Fruit fly (Drosophila melanogaster) whole organism, embryonic: Measurements from ENCODE around the gene Tg.

Source experiments
- CG10147 ChIP-seq: fragments of 200-800 bp; sonication (Bioruptor generic); optimal IDR thresholded peaks from 2 replicates; lab custom pipeline; 2019; ENCODE audit warnings: missing biosample characterization, mild to moderate bottlenecking, missing genetic modification characterization, moderate library complexity
- CG10543 ChIP-seq: fragments of 200-800 bp; sonication (Bioruptor generic); optimal IDR thresholded peaks from 3 replicates; lab custom pipeline; 2017; ENCODE audit warnings: missing biosample characterization, mild to moderate bottlenecking, missing genetic modification characterization, moderate library complexity
- CG12071 ChIP-seq: fragments of 200-800 bp; sonication (Bioruptor generic); optimal IDR thresholded peaks from 3 replicates; lab custom pipeline; 2018; ENCODE audit warnings: missing biosample characterization, mild to moderate bottlenecking, missing genetic modification characterization
- CG12659 ChIP-seq: fragments of 200-800 bp; sonication (Bioruptor generic); optimal IDR thresholded peaks from 3 replicates; lab custom pipeline; 2017; ENCODE audit warnings: mild to moderate bottlenecking, missing biosample characterization, missing genetic modification reagents, missing genetic modification characterization
- CG15601 ChIP-seq: fragments of 200-800 bp; sonication (Bioruptor generic); optimal IDR thresholded peaks from 3 replicates; lab custom pipeline; 2019; ENCODE audit warnings: missing biosample characterization, mild to moderate bottlenecking, missing genetic modification characterization, moderate library complexity
- CG1602 ChIP-seq: fragments of 200-800 bp; sonication (Bioruptor generic); optimal IDR thresholded peaks from 3 replicates; lab custom pipeline; 2016; ENCODE audit warnings: missing biosample characterization, missing genetic modification characterization
- CG17385 ChIP-seq: fragments of 200-800 bp; sonication (Bioruptor generic); optimal IDR thresholded peaks from 3 replicates; lab custom pipeline; 2018; ENCODE audit warnings: missing biosample characterization, mild to moderate bottlenecking, missing genetic modification characterization
- CG18599 ChIP-seq: fragments of 200-800 bp; sonication (Bioruptor generic); optimal IDR thresholded peaks from 3 replicates; lab custom pipeline; 2017; ENCODE audit warnings: missing biosample characterization, missing genetic modification characterization, mild to moderate bottlenecking, moderate library complexity, missing genetic modification reagents
- CG2129 ChIP-seq: fragments of 200-800 bp; sonication (Bioruptor generic); IDR thresholded peaks from 2 replicates; pipeline ENCODE4 v1.3.6; 2022; ENCODE audit warnings: missing biosample characterization, missing genetic modification characterization; ENCODE audit not compliant: partially characterized antibody
- CG30020 ChIP-seq: fragments of 200-800 bp; optimal IDR thresholded peaks from 2 replicates; lab custom pipeline; 2019; ENCODE audit warnings: missing biosample characterization, mild to moderate bottlenecking, missing genetic modification characterization, moderate library complexity
- CG32767 ChIP-seq: fragments of 200-800 bp; sonication (Bioruptor generic); IDR thresholded peaks from 2 replicates; pipeline ENCODE4 v1.3.6; 2022; ENCODE audit warnings: missing biosample characterization, missing genetic modification characterization
- CG33557 ChIP-seq: fragments of 200-800 bp; sonication (Bioruptor generic); optimal IDR thresholded peaks from 2 replicates; lab custom pipeline; 2019; ENCODE audit warnings: missing biosample characterization, mild to moderate bottlenecking, missing genetic modification characterization, moderate library complexity
- CG4854 ChIP-seq: fragments of 200-800 bp; sonication (Bioruptor generic); optimal IDR thresholded peaks from 2 replicates; lab custom pipeline; 2016; ENCODE audit warnings: missing biosample characterization, missing genetic modification characterization, inconsistent platforms
- CG6254 ChIP-seq: fragments of 200-800 bp; sonication (Bioruptor generic); optimal IDR thresholded peaks from 3 replicates; lab custom pipeline; 2017; ENCODE audit warnings: mild to moderate bottlenecking, missing biosample characterization, missing genetic modification reagents, missing genetic modification characterization
- CG6854 ChIP-seq: fragments of 200-800 bp; sonication (Bioruptor generic); optimal IDR thresholded peaks from 3 replicates; lab custom pipeline; 2017; ENCODE audit warnings: missing biosample characterization, mild to moderate bottlenecking, missing genetic modification characterization
- CG7271 ChIP-seq: fragments of 200-800 bp; sonication (Bioruptor generic); optimal IDR thresholded peaks from 2 replicates; lab custom pipeline; 2018; ENCODE audit warnings: missing biosample characterization, mild to moderate bottlenecking, missing genetic modification characterization, moderate library complexity
- CG7372 ChIP-seq: fragments of 200-800 bp; sonication (Bioruptor generic); IDR thresholded peaks from 2 replicates; pipeline ENCODE4 v1.3.6; 2022; ENCODE audit warnings: missing biosample characterization, missing genetic modification characterization
- CG7745 ChIP-seq: fragments of 200-800 bp; sonication (Bioruptor generic); optimal IDR thresholded peaks from 2 replicates; lab custom pipeline; 2018; ENCODE audit warnings: missing biosample characterization, mild to moderate bottlenecking, missing genetic modification characterization, moderate library complexity
- CG8765 ChIP-seq: fragments of 200-800 bp; sonication (Bioruptor generic); IDR thresholded peaks from 2 replicates; pipeline ENCODE4 v1.3.6; 2022; ENCODE audit warnings: missing biosample characterization, missing genetic modification characterization
- CoRest ChIP-seq: fragments of 200-800 bp; sonication (Bioruptor generic); optimal IDR thresholded peaks from 3 replicates; lab custom pipeline; 2018; ENCODE audit warnings: missing biosample characterization, mild to moderate bottlenecking, missing genetic modification characterization, moderate library complexity
- Dek ChIP-seq: fragments of 200-800 bp; sonication (Bioruptor generic); optimal IDR thresholded peaks from 3 replicates; lab custom pipeline; 2019; ENCODE audit warnings: missing biosample characterization, mild to moderate bottlenecking, missing genetic modification characterization, moderate library complexity
- Doc3 ChIP-seq: fragments of 200-800 bp; sonication (Bioruptor generic); IDR thresholded peaks from 3 replicates; pipeline ENCODE4 v1.3.6; 2022; ENCODE audit warnings: missing biosample characterization, missing genetic modification characterization; ENCODE audit not compliant: partially characterized antibody
- E2f1 ChIP-seq: fragments of 200-800 bp; sonication (Bioruptor generic); IDR thresholded peaks from 2 replicates; pipeline ENCODE4 v1.3.6; 2022; ENCODE audit warnings: missing biosample characterization, missing genetic modification characterization
- Gsc ChIP-seq: fragments of 200-800 bp; sonication (Bioruptor generic); IDR thresholded peaks from 2 replicates; pipeline ENCODE4 v1.3.6; 2022; ENCODE audit warnings: missing biosample characterization, missing genetic modification characterization
- Lhr ChIP-seq: fragments of 200-800 bp; sonication (Bioruptor generic); optimal IDR thresholded peaks from 3 replicates; lab custom pipeline; 2017; ENCODE audit warnings: mild to moderate bottlenecking, missing biosample characterization, missing genetic modification reagents, missing genetic modification characterization
- Opbp ChIP-seq: fragments of 200-800 bp; sonication (Bioruptor generic); IDR thresholded peaks from 3 replicates; pipeline ENCODE4 v1.3.6; 2022; ENCODE audit warnings: missing biosample characterization, missing genetic modification characterization; ENCODE audit not compliant: partially characterized antibody
- Ptx1 ChIP-seq: fragments of 200-800 bp; sonication (Bioruptor generic); IDR thresholded peaks from 2 replicates; pipeline ENCODE4 v1.3.6; 2022; ENCODE audit warnings: missing biosample characterization, missing genetic modification characterization
- Ravus ChIP-seq: fragments of 200-800 bp; sonication (Bioruptor generic); IDR thresholded peaks from 2 replicates; pipeline ENCODE4 v1.3.6; 2022; ENCODE audit warnings: missing biosample characterization, missing genetic modification characterization
- Rx ChIP-seq: fragments of 200-800 bp; sonication (Bioruptor generic); IDR thresholded peaks from 2 replicates; pipeline ENCODE4 v1.3.6; 2022; ENCODE audit warnings: missing biosample characterization, missing genetic modification characterization
- Trl ChIP-seq, 3 experiments: fragments of >200 bp in 2 of 3; fragments of 200-800 bp in 1 of 3; sonication (Bioruptor generic) in 1 of 3; optimal IDR thresholded peaks; 2 replicates in 1 of 3; 3 replicates in 2 of 3; lab custom pipeline; 2016 to 2017; ENCODE audit warnings: missing biosample characterization in 1 of 3, missing genetic modification characterization in 1 of 3
- al ChIP-seq: fragments of 200-800 bp; sonication (Bioruptor generic); IDR thresholded peaks from 2 replicates; pipeline ENCODE4 v1.3.6; 2022; ENCODE audit warnings: missing biosample characterization, missing genetic modification characterization
- ci ChIP-seq: fragments of 200-800 bp; sonication (Bioruptor generic); IDR thresholded peaks from 3 replicates; pipeline ENCODE4 v1.3.6; 2022; ENCODE audit warnings: missing biosample characterization, missing genetic modification characterization
- dimm ChIP-seq: fragments of 200-800 bp; sonication (Bioruptor generic); IDR thresholded peaks from 2 replicates; pipeline ENCODE4 v1.3.6; 2022; ENCODE audit warnings: missing biosample characterization, missing genetic modification characterization
- disco-r ChIP-seq: fragments of 200-800 bp; sonication (Bioruptor generic); optimal IDR thresholded peaks from 2 replicates; lab custom pipeline; 2016; ENCODE audit warnings: missing biosample characterization, missing genetic modification characterization
- dpn ChIP-seq, 2 experiments: fragments of 200-800 bp; sonication (Bioruptor generic); optimal IDR thresholded peaks; 3 replicates each; lab custom pipeline; 2016; ENCODE audit warnings: missing biosample characterization in 2 of 2, missing genetic modification characterization in 2 of 2
- ems ChIP-seq: fragments of 200-800 bp; sonication (Bioruptor generic); optimal IDR thresholded peaks from 3 replicates; lab custom pipeline; 2016; ENCODE audit warnings: missing biosample characterization, missing genetic modification characterization
- esg ChIP-seq: fragments of 200-800 bp; sonication (Bioruptor generic); conservative IDR thresholded peaks from 2 replicates; pipeline ENCODE4 v1.3.6; 2022; ENCODE audit warnings: missing biosample characterization, missing genetic modification characterization
- eve ChIP-seq, 2 experiments: fragments of >200 bp; optimal IDR thresholded peaks; 2 replicates each; lab custom pipeline; 2017; ENCODE audit warnings: missing biosample characterization in 2 of 2, missing genetic modification characterization in 2 of 2
- lmd ChIP-seq: fragments of 200-800 bp; sonication (Bioruptor generic); IDR thresholded peaks from 2 replicates; pipeline ENCODE4 v1.3.6; 2022; ENCODE audit warnings: missing biosample characterization, missing genetic modification characterization
- nmo ChIP-seq: fragments of 200-800 bp; sonication (Bioruptor generic); optimal IDR thresholded peaks from 2 replicates; lab custom pipeline; 2018; ENCODE audit warnings: missing biosample characterization, mild to moderate bottlenecking, missing genetic modification characterization, moderate library complexity
- otp ChIP-seq: fragments of 200-800 bp; sonication (Bioruptor generic); IDR thresholded peaks from 3 replicates; pipeline ENCODE4, ENCODE4 v1.3.6; 2022; ENCODE audit warnings: missing biosample characterization, missing genetic modification characterization
- pita ChIP-seq: fragments of 200-800 bp; sonication (Bioruptor generic); optimal IDR thresholded peaks from 2 replicates; lab custom pipeline; 2017; ENCODE audit warnings: missing biosample characterization, mild to moderate bottlenecking, missing genetic modification characterization
- salm ChIP-seq: fragments of 200-800 bp; sonication (Bioruptor generic); optimal IDR thresholded peaks from 2 replicates; lab custom pipeline; 2018; ENCODE audit warnings: missing biosample characterization, mild to moderate bottlenecking, missing genetic modification characterization
- sc ChIP-seq, 3 experiments: fragments of >200 bp in 2 of 3; fragments of 200-800 bp in 1 of 3; sonication (Bioruptor generic) in 1 of 3; optimal IDR thresholded peaks; 2 replicates in 2 of 3; 3 replicates in 1 of 3; lab custom pipeline; 2017; ENCODE audit warnings: mild to moderate bottlenecking in 1 of 3, missing biosample characterization in 1 of 3, missing genetic modification characterization in 1 of 3, missing genetic modification reagents in 1 of 3
- slp2 ChIP-seq: fragments of 200-800 bp; sonication (Bioruptor generic); optimal IDR thresholded peaks from 2 replicates; lab custom pipeline; 2016; ENCODE audit warnings: missing biosample characterization, missing genetic modification characterization
- sob ChIP-seq: fragments of 200-800 bp; sonication (Bioruptor generic); IDR thresholded peaks from 2 replicates; pipeline ENCODE4 v1.3.6; 2022; ENCODE audit warnings: missing biosample characterization, missing genetic modification characterization
- toy ChIP-seq: fragments of 200-800 bp; sonication (Bioruptor generic); IDR thresholded peaks from 2 replicates; pipeline ENCODE4 v1.3.6; 2022; ENCODE audit warnings: missing biosample characterization, missing genetic modification characterization
- unc-4 ChIP-seq: fragments of 200-800 bp; sonication (Bioruptor generic); IDR thresholded peaks from 2 replicates; pipeline ENCODE4 v1.3.6; 2022; ENCODE audit warnings: missing biosample characterization, missing genetic modification characterization; ENCODE audit not compliant: partially characterized antibody
- wek ChIP-seq: fragments of 200-800 bp; sonication (Bioruptor generic); optimal IDR thresholded peaks from 3 replicates; lab custom pipeline; 2018; ENCODE audit warnings: missing biosample characterization, mild to moderate bottlenecking, missing genetic modification characterization, moderate library complexity
- yki ChIP-seq: fragments of >200 bp; optimal IDR thresholded peaks from 3 replicates; lab custom pipeline; 2018
- zen2 ChIP-seq: fragments of 200-800 bp; sonication (Bioruptor generic); IDR thresholded peaks from 3 replicates; pipeline ENCODE4 v1.3.6; 2022; ENCODE audit warnings: missing biosample characterization, missing genetic modification characterization; ENCODE audit not compliant: partially characterized antibody

The Tg gene

DNA sequence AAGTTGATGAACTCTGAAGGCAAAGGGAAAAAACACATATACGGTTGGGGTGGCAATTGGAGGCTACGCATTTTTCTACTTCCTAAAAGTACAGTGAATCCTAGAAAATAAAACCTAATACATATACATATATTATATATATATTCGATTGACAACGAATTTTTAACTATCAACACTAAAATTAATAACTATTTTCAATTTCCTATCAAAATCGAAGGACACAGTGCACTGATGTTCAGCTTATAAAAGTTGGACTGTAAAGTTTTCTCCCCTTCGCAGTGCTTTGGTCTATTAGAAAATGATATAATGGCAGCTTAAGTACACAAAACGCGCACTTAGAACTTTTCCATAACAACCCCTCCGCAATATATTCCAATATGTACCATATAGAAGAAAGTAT is 48.3 kb upstream of the Tg start (continued):
- TF ChIP-seq disco-r (GFP tag; lab: Kevin White, UChicago): no peak
- no peak for TF ChIP-seq CG7372 (GFP tag; lab: Robert Waterston, UW)
- no peak for TF ChIP-seq ems (GFP tag; lab: Kevin White, UChicago)
- no peak for TF ChIP-seq CG6254
- TF ChIP-seq CG17385 (GFP tag; lab: Kevin White, UChicago): no peak
- TF ChIP-seq Trl (optimal IDR thresholded peaks at IDR 0.05; lab: Kevin White, UChicago): no peak
- TF ChIP-seq Trl (GFP tag; optimal IDR thresholded peaks at IDR 0.05; lab: Kevin White, UChicago): no peak
- TF ChIP-seq nmo: no peak
- no peak for TF ChIP-seq CoRest (tag; lab: Kevin White, UChicago)
- no peak for TF ChIP-seq toy
- peak; percentile 4 for TF ChIP-seq CG10147
- TF ChIP-seq Gsc (GFP tag; lab: Robert Waterston, UW): no peak
- TF ChIP-seq unc-4: no peak
- TF ChIP-seq CG7745 (tag; lab: Kevin White, UChicago): no peak
- TF ChIP-seq pita (GFP tag; lab: Kevin White, UChicago): no peak
- TF ChIP-seq CG12071 (GFP tag; lab: Kevin White, UChicago): no peak
- no peak for TF ChIP-seq Ptx1 (GFP tag; lab: Robert Waterston, UW)
- TF ChIP-seq CG2129 (GFP tag; lab: Robert Waterston, UW): no peak
- TF ChIP-seq Ravus (GFP tag; lab: Robert Waterston, UW): no peak
- TF ChIP-seq CG1602 (GFP tag; lab: Kevin White, UChicago): no peak
- TF ChIP-seq lmd (GFP tag; lab: Robert Waterston, UW): peak; percentile 14; the same call in 1 of the 2 replicates
- no peak for TF ChIP-seq eve (GFP tag; optimal IDR thresholded peaks at IDR 0.05; lab: Kevin White, UChicago)
- TF ChIP-seq CG32767: no peak
- TF ChIP-seq dimm (GFP tag; lab: Robert Waterston, UW): no peak
- TF ChIP-seq yki (lab: Kevin White, UChicago): no peak
- TF ChIP-seq dpn (GFP tag; optimal IDR thresholded peaks at IDR 0.05; lab: Kevin White, UChicago): no peak
- no peak for TF ChIP-seq esg
- TF ChIP-seq Doc3: no peak
- no peak for TF ChIP-seq CG7271 (tag; lab: Kevin White, UChicago)
- TF ChIP-seq CG15601 (tag; lab: Kevin White, UChicago): no peak
- TF ChIP-seq Rx (GFP tag; lab: Robert Waterston, UW): no peak
- no peak for TF ChIP-seq Dek (tag; lab: Kevin White, UChicago)
- no peak for TF ChIP-seq CG30020 (tag; lab: Kevin White, UChicago)
- no peak for TF ChIP-seq slp2
- TF ChIP-seq sob (GFP tag; lab: Robert Waterston, UW): no peak
- TF ChIP-seq sc (optimal IDR thresholded peaks at IDR 0.05; lab: Kevin White, UChicago): no peak
- TF ChIP-seq sc (GFP tag; optimal IDR thresholded peaks at IDR 0.05; lab: Kevin White, UChicago): no peak
- TF ChIP-seq CG4854 (GFP tag; lab: Kevin White, UChicago): no peak
- TF ChIP-seq ci (GFP tag; lab: Robert Waterston, UW): no peak
- TF ChIP-seq CG12659 (GFP tag; lab: Kevin White, UChicago): no peak
- no peak for TF ChIP-seq CG6854 (GFP tag; lab: Kevin White, UChicago)
- TF ChIP-seq Opbp (GFP tag; lab: Robert Waterston, UW): no peak
- no peak for TF ChIP-seq CG8765
- TF ChIP-seq E2f1: no peak
- no peak for TF ChIP-seq al (GFP tag; lab: Robert Waterston, UW)
- no peak for TF ChIP-seq CG10543 (GFP tag; lab: Kevin White, UChicago)
- TF ChIP-seq Lhr (GFP tag; lab: Kevin White, UChicago): no peak
- TF ChIP-seq zen2 (GFP tag; lab: Robert Waterston, UW): no peak
- TF ChIP-seq salm: no peak
- TF ChIP-seq otp (GFP tag; lab: Robert Waterston, UW): no peak
- no peak for TF ChIP-seq CG33557 (GFP tag; lab: Kevin White, UChicago)
- no peak for TF ChIP-seq wek (GFP tag; lab: Kevin White, UChicago)
- TF ChIP-seq CG18599 (GFP tag; lab: Kevin White, UChicago): peak; percentile 22
